Fruit fly (Drosophila melanogaster) whole organism, embryonic: Measurements from ENCODE around the gene fz3.

ENCODE experiments used
- ATbp ChIP-seq: fragments of 200-800 bp; sonication (Bioruptor generic); optimal IDR thresholded peaks from 2 replicates; lab custom pipeline; 2017; ENCODE audit warnings: missing biosample characterization, mild to moderate bottlenecking, missing genetic modification characterization, missing genetic modification reagents
- Adf1 ChIP-seq: fragments of 200-800 bp; sonication (Bioruptor generic); IDR thresholded peaks from 2 replicates; pipeline ENCODE4 v1.3.6; 2022; ENCODE audit warnings: missing biosample characterization, missing genetic modification characterization
- Antp ChIP-seq: fragments of 200-800 bp; sonication (Bioruptor generic); optimal IDR thresholded peaks from 3 replicates; lab custom pipeline; 2016; ENCODE audit warnings: missing biosample characterization, missing genetic modification characterization
- Atf-2 ChIP-seq: fragments of 200-800 bp; sonication (Bioruptor generic); optimal IDR thresholded peaks from 2 replicates; lab custom pipeline; 2016; ENCODE audit warnings: missing biosample characterization, missing genetic modification characterization
- CG12219 ChIP-seq: fragments of 200-800 bp; sonication (Bioruptor generic); optimal IDR thresholded peaks from 3 replicates; lab custom pipeline; 2018; ENCODE audit warnings: missing biosample characterization, mild to moderate bottlenecking, missing genetic modification characterization
- CG13287 ChIP-seq: fragments of 200-800 bp; sonication (Bioruptor generic); IDR thresholded peaks from 2 replicates; pipeline ENCODE4 v1.3.6; 2022; ENCODE audit warnings: missing biosample characterization, missing genetic modification characterization; ENCODE audit not compliant: partially characterized antibody
- CG14050 ChIP-seq: fragments of 200-800 bp; sonication (Bioruptor generic); IDR thresholded peaks from 3 replicates; pipeline ENCODE4 v1.3.6; 2022; ENCODE audit warnings: missing biosample characterization, missing genetic modification characterization
- CG1529 ChIP-seq: fragments of 200-800 bp; sonication (Bioruptor generic); optimal IDR thresholded peaks from 3 replicates; lab custom pipeline; 2018; ENCODE audit warnings: missing biosample characterization, missing genetic modification characterization
- CG15696 ChIP-seq: fragments of 200-800 bp; sonication (Bioruptor generic); optimal IDR thresholded peaks from 2 replicates; lab custom pipeline; 2019; ENCODE audit warnings: missing biosample characterization, mild to moderate bottlenecking, missing genetic modification characterization, moderate library complexity
- CG1602 ChIP-seq: fragments of 200-800 bp; sonication (Bioruptor generic); optimal IDR thresholded peaks from 3 replicates; lab custom pipeline; 2016; ENCODE audit warnings: missing biosample characterization, missing genetic modification characterization
- CG16863 ChIP-seq: fragments of 200-800 bp; sonication (Bioruptor generic); optimal IDR thresholded peaks from 3 replicates; lab custom pipeline; 2016; ENCODE audit warnings: missing biosample characterization, missing genetic modification characterization
- CG17328 ChIP-seq: fragments of 200-800 bp; sonication (Bioruptor generic); IDR thresholded peaks from 2 replicates; pipeline ENCODE4 v1.3.6; 2022; ENCODE audit warnings: missing biosample characterization, missing genetic modification characterization
- CG17359 ChIP-seq: fragments of 200-800 bp; sonication (Bioruptor generic); optimal IDR thresholded peaks from 3 replicates; lab custom pipeline; 2018; ENCODE audit warnings: missing biosample characterization, mild to moderate bottlenecking, missing genetic modification characterization, moderate library complexity
- CG17361 ChIP-seq: fragments of 200-800 bp; sonication (Bioruptor generic); IDR thresholded peaks from 3 replicates; pipeline ENCODE4 v1.3.6; 2022; ENCODE audit warnings: missing biosample characterization, missing genetic modification characterization
- CG17912 ChIP-seq: fragments of 200-800 bp; sonication (Bioruptor generic); optimal IDR thresholded peaks from 2 replicates; lab custom pipeline; 2018; ENCODE audit warnings: missing biosample characterization, mild to moderate bottlenecking, missing genetic modification characterization
- CG18262 ChIP-seq: fragments of 200-800 bp; optimal IDR thresholded peaks from 3 replicates; lab custom pipeline; 2019; ENCODE audit warnings: missing biosample characterization, mild to moderate bottlenecking, missing genetic modification characterization, moderate library complexity
- CG2120 ChIP-seq: fragments of 200-800 bp; sonication (Bioruptor generic); optimal IDR thresholded peaks from 3 replicates; lab custom pipeline; 2016; ENCODE audit warnings: missing biosample characterization, missing genetic modification characterization
- CG42726 ChIP-seq: fragments of 200-800 bp; sonication (Bioruptor generic); IDR thresholded peaks from 2 replicates; pipeline ENCODE4 v1.3.6; 2022; ENCODE audit warnings: missing biosample characterization, missing genetic modification characterization; ENCODE audit not compliant: partially characterized antibody
- CG5245 ChIP-seq: fragments of 200-800 bp; sonication (Bioruptor generic); optimal IDR thresholded peaks from 3 replicates; lab custom pipeline; 2016; ENCODE audit warnings: missing biosample characterization, missing genetic modification characterization
- CG6272 ChIP-seq: fragments of 200-800 bp; sonication (Bioruptor generic); IDR thresholded peaks from 2 replicates; pipeline ENCODE4 v1.3.6; 2022; ENCODE audit warnings: missing biosample characterization, missing genetic modification characterization
- CG8089 ChIP-seq: fragments of 200-800 bp; sonication (Bioruptor generic); optimal IDR thresholded peaks from 3 replicates; lab custom pipeline; 2016; ENCODE audit warnings: missing biosample characterization, missing genetic modification characterization
- CHES-1-like ChIP-seq: fragments of 200-800 bp; sonication (Bioruptor generic); optimal IDR thresholded peaks from 2 replicates; lab custom pipeline; 2016; ENCODE audit warnings: missing biosample characterization, missing genetic modification characterization
- Camta ChIP-seq: fragments of 200-800 bp; sonication (Bioruptor generic); optimal IDR thresholded peaks from 2 replicates; lab custom pipeline; 2016; ENCODE audit warnings: missing biosample characterization, missing genetic modification characterization
- Chrac-16 ChIP-seq: fragments of 200-800 bp; sonication (Bioruptor generic); optimal IDR thresholded peaks from 3 replicates; lab custom pipeline; 2016; ENCODE audit warnings: missing biosample characterization, missing genetic modification characterization
- CoRest ChIP-seq: fragments of 200-800 bp; sonication (Bioruptor generic); optimal IDR thresholded peaks from 3 replicates; lab custom pipeline; 2018; ENCODE audit warnings: missing biosample characterization, mild to moderate bottlenecking, missing genetic modification characterization, moderate library complexity
- Ets65A ChIP-seq: fragments of 200-800 bp; sonication (Bioruptor generic); peaks from one replicate; lab custom pipeline; 2016; ENCODE audit warnings: missing biosample characterization, missing genetic modification characterization
- HLHmδ ChIP-seq: fragments of 200-800 bp; sonication (Bioruptor generic); optimal IDR thresholded peaks from 2 replicates; lab custom pipeline; 2018; ENCODE audit warnings: missing biosample characterization, mild to moderate bottlenecking, missing genetic modification characterization, moderate library complexity
- Hr51 ChIP-seq, 2 experiments: fragments of 200-800 bp; sonication (Bioruptor generic); optimal IDR thresholded peaks; 2 replicates in 1 of 2; 3 replicates in 1 of 2; lab custom pipeline; 2016 to 2018; ENCODE audit warnings: missing biosample characterization in 2 of 2, missing genetic modification characterization in 2 of 2, mild to moderate bottlenecking in 1 of 2, moderate library complexity in 1 of 2
- Hsf ChIP-seq: fragments of 200-800 bp; sonication (Bioruptor generic); optimal IDR thresholded peaks from 3 replicates; lab custom pipeline; 2016; ENCODE audit warnings: missing biosample characterization, missing genetic modification characterization
- MBD-R2 ChIP-seq: fragments of 200-800 bp; sonication (Bioruptor generic); IDR thresholded peaks from 2 replicates; pipeline ENCODE4 v1.3.6; 2022; ENCODE audit warnings: missing biosample characterization, missing genetic modification characterization
- Nf-YC ChIP-seq: fragments of 200-800 bp; optimal IDR thresholded peaks from 3 replicates; lab custom pipeline; 2019; ENCODE audit warnings: missing biosample characterization, mild to moderate bottlenecking, missing genetic modification characterization, moderate library complexity
- NfI ChIP-seq: fragments of 200-800 bp; sonication (Bioruptor generic); optimal IDR thresholded peaks from 3 replicates; lab custom pipeline; 2018; ENCODE audit warnings: missing biosample characterization, mild to moderate bottlenecking, missing genetic modification characterization, moderate library complexity
- Sox102F ChIP-seq: fragments of 200-800 bp; sonication (Bioruptor generic); optimal IDR thresholded peaks from 2 replicates; lab custom pipeline; 2018; ENCODE audit warnings: missing biosample characterization, mild to moderate bottlenecking, missing genetic modification characterization, moderate library complexity
- Trl ChIP-seq, 3 experiments: fragments of >200 bp in 2 of 3; fragments of 200-800 bp in 1 of 3; sonication (Bioruptor generic) in 1 of 3; optimal IDR thresholded peaks; 2 replicates in 1 of 3; 3 replicates in 2 of 3; lab custom pipeline; 2016 to 2017; ENCODE audit warnings: missing biosample characterization in 1 of 3, missing genetic modification characterization in 1 of 3
- Xrp1 ChIP-seq: fragments of 200-800 bp; sonication (Bioruptor generic); IDR thresholded peaks from 2 replicates; pipeline ENCODE4 v1.3.6; 2022; ENCODE audit warnings: missing biosample characterization, missing genetic modification characterization
- ara ChIP-seq: fragments of 200-800 bp; sonication (Bioruptor generic); IDR thresholded peaks from 2 replicates; pipeline ENCODE4 v1.3.6; 2022; ENCODE audit warnings: missing biosample characterization, missing genetic modification characterization
- chn ChIP-seq: fragments of 200-800 bp; sonication (Bioruptor generic); optimal IDR thresholded peaks from 2 replicates; lab custom pipeline; 2016; ENCODE audit warnings: missing biosample characterization, missing genetic modification characterization
- dysf ChIP-seq: fragments of 200-800 bp; sonication (Bioruptor generic); IDR thresholded peaks from 3 replicates; pipeline ENCODE4 v1.3.6; 2022; ENCODE audit warnings: missing biosample characterization, missing genetic modification characterization
- en ChIP-seq: fragments of 200-800 bp; sonication (Bioruptor generic); optimal IDR thresholded peaks from 2 replicates; lab custom pipeline; 2016; ENCODE audit warnings: missing biosample characterization, missing genetic modification characterization
- fd102C ChIP-seq: fragments of 200-800 bp; sonication (Bioruptor generic); optimal IDR thresholded peaks from 2 replicates; lab custom pipeline; 2018; ENCODE audit warnings: missing biosample characterization, mild to moderate bottlenecking, missing genetic modification characterization, moderate library complexity
- ind ChIP-seq: fragments of 200-800 bp; sonication (Bioruptor generic); optimal IDR thresholded peaks from 3 replicates; lab custom pipeline; 2016; ENCODE audit warnings: missing biosample characterization, missing genetic modification characterization
- maf-S ChIP-seq: fragments of 200-800 bp; sonication (Bioruptor generic); optimal IDR thresholded peaks from 2 replicates; lab custom pipeline; 2016; ENCODE audit warnings: missing biosample characterization, missing genetic modification characterization
- nmo ChIP-seq: fragments of 200-800 bp; sonication (Bioruptor generic); optimal IDR thresholded peaks from 2 replicates; lab custom pipeline; 2018; ENCODE audit warnings: missing biosample characterization, mild to moderate bottlenecking, missing genetic modification characterization, moderate library complexity
- oc ChIP-seq: fragments of 200-800 bp; sonication (Bioruptor generic); optimal IDR thresholded peaks from 2 replicates; lab custom pipeline; 2018; ENCODE audit warnings: missing biosample characterization, mild to moderate bottlenecking, missing genetic modification characterization, moderate library complexity
- pum ChIP-seq: fragments of 200-800 bp; sonication (Bioruptor generic); optimal IDR thresholded peaks from 2 replicates; lab custom pipeline; 2016; ENCODE audit warnings: missing biosample characterization, missing genetic modification characterization
- stc ChIP-seq: fragments of 200-800 bp; sonication (Bioruptor generic); IDR thresholded peaks from 2 replicates; pipeline ENCODE4 v1.3.6; 2022; ENCODE audit warnings: missing biosample characterization, missing genetic modification characterization
- tin ChIP-seq: fragments of 200-800 bp; sonication (Bioruptor generic); optimal IDR thresholded peaks from 3 replicates; lab custom pipeline; 2016; ENCODE audit warnings: missing biosample characterization, missing genetic modification characterization
- ttk ChIP-seq: fragments of 200-800 bp; sonication (Bioruptor generic); IDR thresholded peaks from 2 replicates; pipeline ENCODE4 v2.1.2; 2022; ENCODE audit warnings: missing biosample characterization, missing genetic modification characterization
- unpg ChIP-seq: fragments of 200-800 bp; sonication (Bioruptor generic); optimal IDR thresholded peaks from 3 replicates; lab custom pipeline; 2018; ENCODE audit warnings: missing biosample characterization, mild to moderate bottlenecking, missing genetic modification characterization, moderate library complexity

The fz3 gene

dm6 chrX:771431-772064, 1.8 kb downstream of the fz3 start (continued):
- TF ChIP-seq ATbp (GFP tag; lab: Kevin White, UChicago) (peak; percentile 53), CG1602 (peak; percentile 2), fd102C (GFP tag; lab: Kevin White, UChicago) (no peak), nmo (GFP tag; lab: Kevin White, UChicago) (peak; percentile 38), CG6272 (GFP tag; lab: Robert Waterston, UW) (no peak), pum (GFP tag; lab: Kevin White, UChicago) (peak; percentile 35), CHES-1-like (peak; percentile 2), Camta (peak; percentile 42), stc (GFP tag; lab: Robert Waterston, UW) (no peak), CG14050 (GFP tag; lab: Robert Waterston, UW) (0 out of 3 replicates have a peak, but pooled peaks have one; percentile 35), en (GFP tag; lab: Kevin White, UChicago) (peak; percentile 19), Hsf (GFP tag; lab: Kevin White, UChicago) (peak; percentile 24), CG17361 (GFP tag; lab: Robert Waterston, UW) (peak; percentile 44; the same call in 1 of the 3 replicates), HLHmδ (no peak), Sox102F (peak; percentile 54), Ets65A (GFP tag; lab: Kevin White, UChicago) (peak; percentile 68), Atf-2 (GFP tag; lab: Kevin White, UChicago) (peak; percentile 7), CG17359 (peak; percentile 34), CG8089 (GFP tag; lab: Kevin White, UChicago) (peak; percentile 5), Antp (GFP tag; lab: Kevin White, UChicago) (peak; percentile 30), Xrp1 (GFP tag; lab: Robert Waterston, UW) (peak; percentile 72; the same call in 1 of the 2 replicates), CG2120 (GFP tag; lab: Kevin White, UChicago) (no peak), ara (GFP tag; lab: Robert Waterston, UW) (peak; percentile 59), CG16863 (GFP tag; lab: Kevin White, UChicago) (peak; percentile 2), CG13287 (no peak), unpg (GFP tag; lab: Kevin White, UChicago) (peak; percentile 59), CG15696 (tag; lab: Kevin White, UChicago) (peak; percentile 12), Hr51 (GFP tag; optimal IDR thresholded peaks at IDR 0.05; lab: Kevin White, UChicago) (peak in 1 of 2 experiments; percentile 31), MBD-R2 (GFP tag; lab: Robert Waterston, UW) (no peak), CG17328 (GFP tag; lab: Robert Waterston, UW) (peak; percentile 68), chn (GFP tag; lab: Kevin White, UChicago) (peak; percentile 51), ttk (GFP tag; lab: Robert Waterston, UW) (0 out of 2 replicates have a peak, but pooled peaks have one; percentile 23), NfI (GFP tag; lab: Kevin White, UChicago) (peak; percentile 1), maf-S (GFP tag; lab: Kevin White, UChicago) (no peak), CG42726 (GFP tag; lab: Robert Waterston, UW) (no peak), CG18262 (tag; lab: Kevin White, UChicago) (peak; percentile 46), oc (no peak), CG17912 (no peak), CG1529 (GFP tag; lab: Kevin White, UChicago) (peak; percentile 9), Nf-YC (tag; lab: Kevin White, UChicago) (no peak), CoRest (peak; percentile 11), Trl (optimal IDR thresholded peaks at IDR 0.05; lab: Kevin White, UChicago) (no peak), Trl (GFP tag; optimal IDR thresholded peaks at IDR 0.05; lab: Kevin White, UChicago) (peak; percentile 23), CG12219 (GFP tag; lab: Kevin White, UChicago) (peak; percentile 19), CG5245 (no peak), dysf (GFP tag; lab: Robert Waterston, UW) (peak; percentile 34; the same call in 1 of the 3 replicates), ind (GFP tag; lab: Kevin White, UChicago) (peak; percentile 33), Adf1 (GFP tag; lab: Robert Waterston, UW) (no peak), tin (GFP tag; lab: Kevin White, UChicago) (peak; percentile 57), Chrac-16 (peak; percentile 38)
